Worm (Caenorhabditis elegans) whole organism, L4 larva: Measurements from ENCODE around the gene F41E6.12.

ENCODE experiments used
- D1046.2 ChIP-seq: fragments of 200-800 bp; sonication (Bioruptor generic); IDR thresholded peaks from 2 replicates; pipeline ENCODE4 v1.3.6; 2022; ENCODE audit warnings: missing genetic modification characterization, missing compliant biosample characterization
- F10B5.3 ChIP-seq: sonication (generic microtip); optimal IDR thresholded peaks from 2 replicates; lab custom pipeline; 2016; ENCODE audit warnings: mild to moderate bottlenecking, missing genetic modification characterization, missing compliant biosample characterization
- F37D6.2 ChIP-seq: sonication (generic microtip); optimal IDR thresholded peaks from 2 replicates; lab custom pipeline; 2016; ENCODE audit warnings: mild to moderate bottlenecking, missing genetic modification characterization, missing compliant biosample characterization
- F44E2.7 ChIP-seq: fragments of 200-800 bp; sonication (Bioruptor generic); IDR thresholded peaks from 2 replicates; pipeline ENCODE4 v2.1.2; 2022; ENCODE audit warnings: missing genetic modification characterization, missing compliant biosample characterization
- R02D3.7 ChIP-seq: fragments of 150-350 bp; sonication (generic microtip); optimal IDR thresholded peaks from 3 replicates; lab custom pipeline; 2014; ENCODE audit warnings: missing biosample characterization, missing genetic modification characterization
- T26A8.4 ChIP-seq: fragments of 200-800 bp; sonication (Bioruptor generic); IDR thresholded peaks from 2 replicates; pipeline ENCODE4 v1.3.6; 2022; ENCODE audit warnings: missing genetic modification characterization, missing compliant biosample characterization
- aha-1 ChIP-seq: fragments of 150-350 bp; peaks from one replicate; lab custom pipeline; 2014; ENCODE audit warnings: missing biosample characterization, missing genetic modification characterization
- arid-1 ChIP-seq: fragments of 200-800 bp; sonication (Bioruptor generic); conservative IDR thresholded peaks from 2 replicates; pipeline ENCODE4 v1.3.6; 2022; ENCODE audit warnings: missing genetic modification reagents, missing genetic modification characterization, missing compliant biosample characterization
- ceh-20 ChIP-seq: fragments of 200-800 bp; sonication (Bioruptor generic); IDR thresholded peaks from 2 replicates; pipeline ENCODE4 v1.3.6; 2022; ENCODE audit warnings: missing genetic modification reagents, missing genetic modification characterization, missing compliant biosample characterization
- ceh-28 ChIP-seq: fragments of 150-350 bp; optimal IDR thresholded peaks from 2 replicates; lab custom pipeline; 2014; ENCODE audit warnings: missing biosample characterization, missing genetic modification reagents, missing genetic modification characterization
- ceh-62 ChIP-seq: sonication (generic microtip); optimal IDR thresholded peaks from 2 replicates; lab custom pipeline; 2017; ENCODE audit warnings: missing biosample characterization, missing genetic modification characterization
- cey-2 ChIP-seq: sonication (generic microtip); optimal IDR thresholded peaks from 3 replicates; lab custom pipeline; 2017; ENCODE audit warnings: missing genetic modification characterization, mild to moderate bottlenecking, missing compliant biosample characterization, antibody characterized with exemption, borderline replicate concordance; ENCODE audit not compliant: insufficient read depth
- daf-16 ChIP-seq, 3 experiments: sonication (generic microtip); optimal IDR thresholded peaks; 2 replicates each; lab custom pipeline; 2016 to 2017; ENCODE audit warnings: missing genetic modification characterization in 3 of 3, missing genetic modification reagents in 3 of 3, mild to moderate bottlenecking in 2 of 3, missing compliant biosample characterization in 2 of 3, missing biosample characterization in 1 of 3, moderate library complexity in 1 of 3
- dmd-6 ChIP-seq: fragments of 200-800 bp; sonication (Bioruptor generic); IDR thresholded peaks from 2 replicates; pipeline ENCODE4 v1.3.6; 2022; ENCODE audit warnings: missing genetic modification reagents, missing genetic modification characterization, missing compliant biosample characterization
- dmd-8 ChIP-seq: fragments of 200-800 bp; sonication (Bioruptor generic); IDR thresholded peaks from 2 replicates; pipeline ENCODE4 v1.3.6; 2022; ENCODE audit warnings: missing genetic modification characterization, missing compliant biosample characterization
- duxl-1 ChIP-seq: sonication (generic microtip); optimal IDR thresholded peaks from 2 replicates; lab custom pipeline; 2016; ENCODE audit warnings: mild to moderate bottlenecking, missing genetic modification characterization, moderate library complexity, missing compliant biosample characterization; ENCODE audit not compliant: poor library complexity
- dve-1 ChIP-seq: sonication (generic microtip); optimal IDR thresholded peaks from 2 replicates; lab custom pipeline; 2017; ENCODE audit warnings: antibody characterized with exemption, mild to moderate bottlenecking, missing genetic modification characterization, missing compliant biosample characterization; ENCODE audit not compliant: insufficient read depth
- egl-43 ChIP-seq: fragments of 200-800 bp; sonication (Bioruptor generic); IDR thresholded peaks from 2 replicates; pipeline ENCODE4 v1.3.6; 2022; ENCODE audit warnings: missing genetic modification reagents, missing genetic modification characterization, missing compliant biosample characterization
- fos-1 ChIP-seq: fragments of 150-350 bp; optimal IDR thresholded peaks from 2 replicates; lab custom pipeline; 2014; ENCODE audit warnings: missing biosample characterization, missing genetic modification characterization
- hif-1 ChIP-seq, 2 experiments: sonication (generic microtip); optimal IDR thresholded peaks; 2 replicates each; lab custom pipeline; 2016 to 2017; ENCODE audit warnings: missing compliant biosample characterization in 2 of 2, missing genetic modification characterization in 2 of 2, missing genetic modification reagents in 2 of 2, missing genotype in 2 of 2, mild to moderate bottlenecking in 1 of 2
- hlh-11 ChIP-seq: fragments of 200-800 bp; sonication (Bioruptor generic); optimal IDR thresholded peaks from 2 replicates; lab custom pipeline; 2018; ENCODE audit warnings: mild to moderate bottlenecking, missing genetic modification characterization, missing compliant biosample characterization
- hlh-30 ChIP-seq: sonication (generic microtip); optimal IDR thresholded peaks from 2 replicates; lab custom pipeline; 2017; ENCODE audit warnings: antibody characterized with exemption, mild to moderate bottlenecking, missing genetic modification characterization, missing compliant biosample characterization; ENCODE audit not compliant: insufficient read depth
- hmg-1.1 ChIP-seq: fragments of 200-800 bp; sonication (Bioruptor generic); IDR thresholded peaks from 2 replicates; pipeline ENCODE4 v1.3.6; 2022; ENCODE audit warnings: missing genetic modification reagents, missing genetic modification characterization, missing compliant biosample characterization
- lim-7 ChIP-seq: fragments of 200-800 bp; sonication (Bioruptor generic); IDR thresholded peaks from 2 replicates; pipeline ENCODE4 v1.3.6; 2022; ENCODE audit warnings: missing genetic modification characterization, missing compliant biosample characterization
- lin-1 ChIP-seq: fragments of 200-800 bp; sonication (Bioruptor generic); IDR thresholded peaks from 2 replicates; pipeline ENCODE4 v1.3.6; 2022; ENCODE audit warnings: missing genetic modification reagents, missing genetic modification characterization, missing compliant biosample characterization
- lir-3 ChIP-seq: sonication (generic microtip); optimal IDR thresholded peaks from 2 replicates; lab custom pipeline; 2016; ENCODE audit warnings: mild to moderate bottlenecking, missing genetic modification characterization, missing compliant biosample characterization
- mdl-1 ChIP-seq, 2 experiments: fragments of 150-350 bp in 1 of 2; sonication (generic microtip) in 1 of 2; optimal IDR thresholded peaks; 2 replicates each; lab custom pipeline; 2014 to 2017; ENCODE audit warnings: missing biosample characterization in 2 of 2, missing genetic modification characterization in 2 of 2
- mes-2 ChIP-seq: sonication (generic microtip); optimal IDR thresholded peaks from 2 replicates; lab custom pipeline; 2016; ENCODE audit warnings: missing genotype, mild to moderate bottlenecking, missing genetic modification characterization, missing compliant biosample characterization; ENCODE audit not compliant: poor library complexity, severe bottlenecking
- nhr-11 ChIP-seq: fragments of 150-350 bp; optimal IDR thresholded peaks from 2 replicates; lab custom pipeline; 2014; ENCODE audit warnings: missing biosample characterization, missing genetic modification characterization
- nhr-237 ChIP-seq: sonication (generic microtip); optimal IDR thresholded peaks from 2 replicates; lab custom pipeline; 2017; ENCODE audit warnings: missing biosample characterization, missing genetic modification characterization
- nhr-41 ChIP-seq: fragments of 200-800 bp; sonication (Bioruptor generic); IDR thresholded peaks from 2 replicates; pipeline ENCODE4 v1.3.6; 2022; ENCODE audit warnings: missing genetic modification reagents, missing genetic modification characterization, missing compliant biosample characterization
- nhr-42 ChIP-seq: fragments of 200-800 bp; sonication (Bioruptor generic); IDR thresholded peaks from 2 replicates; pipeline ENCODE4 v1.3.6; 2022; ENCODE audit warnings: missing genetic modification characterization, missing compliant biosample characterization
- nhr-76 ChIP-seq: fragments of 150-350 bp; optimal IDR thresholded peaks from 2 replicates; lab custom pipeline; 2014; ENCODE audit warnings: missing biosample characterization, missing genetic modification characterization
- nhr-77 ChIP-seq: fragments of 150-350 bp; optimal IDR thresholded peaks from 2 replicates; lab custom pipeline; 2014; ENCODE audit warnings: missing biosample characterization, missing genetic modification characterization
- pha-4 ChIP-seq, 2 experiments: fragments of 150-350 bp in 1 of 2; fragments of 200-800 bp in 1 of 2; sonication (Bioruptor generic) in 1 of 2; IDR thresholded peaks in 1 of 2; optimal IDR thresholded peaks in 1 of 2; 2 replicates each; pipeline versions ENCODE4 v1.3.6 to Lab custom; 2014 to 2022; ENCODE audit warnings: missing genetic modification characterization in 2 of 2, missing genetic modification reagents in 2 of 2, missing biosample characterization in 1 of 2, missing compliant biosample characterization in 1 of 2
- php-3 ChIP-seq: fragments of 200-800 bp; sonication (Bioruptor generic); IDR thresholded peaks from 2 replicates; pipeline ENCODE4 v1.3.6; 2022; ENCODE audit warnings: missing genetic modification reagents, missing genetic modification characterization, missing compliant biosample characterization
- rbr-2 ChIP-seq: sonication (generic microtip); optimal IDR thresholded peaks from 2 replicates; lab custom pipeline; 2016; ENCODE audit warnings: missing genotype, missing genetic modification characterization, missing compliant biosample characterization
- sdz-12 ChIP-seq: fragments of 200-800 bp; sonication (Bioruptor generic); optimal IDR thresholded peaks from 2 replicates; lab custom pipeline; 2018; ENCODE audit warnings: mild to moderate bottlenecking, missing genetic modification characterization, missing compliant biosample characterization
- set-16 ChIP-seq: fragments of 200-800 bp; sonication (Bioruptor generic); IDR thresholded peaks from 2 replicates; pipeline ENCODE4 v1.3.6; 2022; ENCODE audit warnings: missing genetic modification reagents, missing genetic modification characterization, missing compliant biosample characterization
- spr-1 ChIP-seq: sonication (generic microtip); optimal IDR thresholded peaks from 2 replicates; lab custom pipeline; 2016; ENCODE audit warnings: mild to moderate bottlenecking, missing genetic modification characterization, missing compliant biosample characterization
- tra-1 ChIP-seq: fragments of 200-800 bp; sonication (Bioruptor generic); IDR thresholded peaks from 2 replicates; pipeline ENCODE4 v1.3.6; 2022; ENCODE audit warnings: missing genetic modification reagents, missing genetic modification characterization, missing compliant biosample characterization
- unc-130 ChIP-seq: sonication (generic microtip); optimal IDR thresholded peaks from 2 replicates; lab custom pipeline; 2016; ENCODE audit warnings: missing genetic modification reagents, missing genetic modification characterization, missing compliant biosample characterization
- unc-39 ChIP-seq: sonication (generic microtip); optimal IDR thresholded peaks from 2 replicates; lab custom pipeline; 2017; ENCODE audit warnings: missing biosample characterization, missing genetic modification characterization
- zag-1 ChIP-seq: fragments of 150-350 bp; optimal IDR thresholded peaks from 2 replicates; lab custom pipeline; 2014; ENCODE audit warnings: missing biosample characterization, missing genetic modification characterization
- zfp-2 ChIP-seq: sonication (generic microtip); optimal IDR thresholded peaks from 2 replicates; lab custom pipeline; 2016; ENCODE audit warnings: mild to moderate bottlenecking, missing genetic modification characterization, missing compliant biosample characterization
- zfp-3 ChIP-seq: fragments of 200-800 bp; sonication (Bioruptor generic); conservative IDR thresholded peaks from 2 replicates; pipeline ENCODE4 v1.3.6; 2022; ENCODE audit warnings: missing genetic modification reagents, missing genetic modification characterization, missing compliant biosample characterization
- zip-2 ChIP-seq: fragments of 150-350 bp; optimal IDR thresholded peaks from 2 replicates; lab custom pipeline; 2014; ENCODE audit warnings: missing biosample characterization, missing genetic modification characterization
- ztf-11 ChIP-seq: fragments of 150-350 bp; optimal IDR thresholded peaks from 2 replicates; lab custom pipeline; 2014; ENCODE audit warnings: missing biosample characterization, missing genetic modification characterization

Gene F41E6.12

ce11 chrV:8661241-8661954 is 32.5 kb upstream of the F41E6.12 start (continued):
- TF ChIP-seq pha-4 (GFP tag; IDR thresholded peaks at IDR 0.05; lab: Robert Waterston, UW) (no peak), pha-4 (tag; optimal IDR thresholded peaks at IDR 0.05; lab: Kevin White, UChicago) (no peak), nhr-42 (GFP tag; lab: Robert Waterston, UW) (no peak), dmd-6 (GFP tag; lab: Robert Waterston, UW) (peak; percentile 89), ztf-11 (tag; lab: Kevin White, UChicago) (no peak), rbr-2 (tag; lab: Kevin White, UChicago) (no peak), arid-1 (GFP tag; lab: Robert Waterston, UW) (no peak), unc-130 (no peak), zag-1 (tag; lab: Kevin White, UChicago) (no peak), egl-43 (no peak), lin-1 (GFP tag; lab: Robert Waterston, UW) (peak; percentile 80; the same call in 1 of the 2 replicates), D1046.2 (GFP tag; lab: Robert Waterston, UW) (peak; percentile 12; the same call in 1 of the 2 replicates), unc-39 (tag; lab: Kevin White, UChicago) (no peak), hlh-11 (tag; lab: Kevin White, UChicago) (peak; percentile 86), nhr-11 (no peak), nhr-77 (tag; lab: Kevin White, UChicago) (peak; percentile 37), lim-7 (GFP tag; lab: Robert Waterston, UW) (no peak), ceh-20 (GFP tag; lab: Robert Waterston, UW) (peak; percentile 47; the same call in 1 of the 2 replicates), ceh-62 (tag; lab: Kevin White, UChicago) (no peak), hmg-1.1 (GFP tag; lab: Robert Waterston, UW) (peak; percentile 32; the same call in 1 of the 2 replicates), dve-1 (tag; lab: Kevin White, UChicago) (peak; percentile 82), tra-1 (GFP tag; lab: Robert Waterston, UW) (peak; percentile 76), daf-16 (GFP tag; optimal IDR thresholded peaks at IDR 0.05; lab: Kevin White, UChicago) (peak in 1 of 2 experiments; percentile 24), daf-16 (tag; optimal IDR thresholded peaks at IDR 0.05; lab: Kevin White, UChicago) (peak; percentile 92), T26A8.4 (0 out of 2 replicates have a peak, but pooled peaks have one; percentile 27), zfp-3 (no peak), nhr-41 (GFP tag; lab: Robert Waterston, UW) (peak; percentile 69), zfp-2 (tag; lab: Kevin White, UChicago) (no peak), nhr-76 (tag; lab: Kevin White, UChicago) (no peak), lir-3 (tag; lab: Kevin White, UChicago) (no peak), set-16 (peak; percentile 21; the same call in 1 of the 2 replicates), hlh-30 (tag; lab: Kevin White, UChicago) (peak; percentile 84), F10B5.3 (tag; lab: Kevin White, UChicago) (no peak)

ce11 chrV:8660475-8660874 is 31.5 kb upstream of the F41E6.12 start:
- TF ChIP-seq zip-2 (tag; lab: Kevin White, UChicago) (no peak), php-3 (GFP tag; lab: Robert Waterston, UW) (no peak), sdz-12 (GFP tag; lab: Kevin White, UChicago) (no peak), fos-1 (no peak), nhr-237 (no peak), nhr-77 (tag; lab: Kevin White, UChicago) (no peak), hlh-11 (tag; lab: Kevin White, UChicago) (peak; percentile 54), D1046.2 (GFP tag; lab: Robert Waterston, UW) (no peak), F44E2.7 (GFP tag; lab: Robert Waterston, UW) (no peak), spr-1 (tag; lab: Kevin White, UChicago) (no peak), mes-2 (tag; lab: Kevin White, UChicago) (peak; percentile 19), mdl-1 (tag; optimal IDR thresholded peaks at IDR 0.05; lab: Kevin White, UChicago) (peak in 1 of 2 experiments; percentile 7), dmd-8 (GFP tag; lab: Robert Waterston, UW) (no peak), aha-1 (tag; lab: Kevin White, UChicago) (peak; percentile 6), ceh-28 (no peak), R02D3.7 (tag; lab: Kevin White, UChicago) (no peak), F37D6.2 (tag; lab: Kevin White, UChicago) (no peak), duxl-1 (tag; lab: Kevin White, UChicago) (no peak), cey-2 (no peak), zag-1 (tag; lab: Kevin White, UChicago) (no peak), hif-1 (tag; optimal IDR thresholded peaks at IDR 0.05; lab: Kevin White, UChicago) (no peak)
